Fruit fly (Drosophila melanogaster) whole organism, prepupa: ENCODE results near the gene Atet.
A peak's percentile ranks its signal among the peaks of the same experiment; 100 is the strongest.

Source experiments
- CG10669 ChIP-seq: fragments of 200-800 bp; sonication (Bioruptor generic); optimal IDR thresholded peaks from 3 replicates; lab custom pipeline; 2018; ENCODE audit warnings: missing biosample characterization, mild to moderate bottlenecking, missing genetic modification characterization, moderate library complexity
- CG4318 ChIP-seq: fragments of 200-800 bp; sonication (Bioruptor generic); optimal IDR thresholded peaks from 3 replicates; lab custom pipeline; 2017; ENCODE audit warnings: missing biosample characterization, mild to moderate bottlenecking, missing genetic modification characterization
- CG6276 ChIP-seq: fragments of 200-800 bp; sonication (Bioruptor generic); optimal IDR thresholded peaks from 2 replicates; lab custom pipeline; 2017; ENCODE audit warnings: missing biosample characterization, mild to moderate bottlenecking, missing genetic modification characterization
- Hr38 ChIP-seq: sonication (Bioruptor generic); optimal IDR thresholded peaks from 2 replicates; lab custom pipeline; 2016; ENCODE audit warnings: missing biosample characterization, missing genetic modification characterization
- Hr39 ChIP-seq: fragments of 200-800 bp; sonication (Bioruptor generic); optimal IDR thresholded peaks from 2 replicates; lab custom pipeline; 2016; ENCODE audit warnings: missing biosample characterization, missing genetic modification characterization
- Sox14 ChIP-seq: fragments of 200-800 bp; sonication (Bioruptor generic); optimal IDR thresholded peaks from 3 replicates; lab custom pipeline; 2016; ENCODE audit warnings: missing biosample characterization, missing genetic modification characterization
- achi ChIP-seq: fragments of 200-800 bp; sonication (Bioruptor generic); optimal IDR thresholded peaks from 3 replicates; lab custom pipeline; 2016; ENCODE audit warnings: missing biosample characterization, missing genetic modification characterization
- acj6 ChIP-seq: fragments of 200-800 bp; sonication (Bioruptor generic); optimal IDR thresholded peaks from 3 replicates; lab custom pipeline; 2016; ENCODE audit warnings: missing biosample characterization, missing genetic modification characterization
- fkh ChIP-seq: fragments of 200-800 bp; sonication (Bioruptor generic); optimal IDR thresholded peaks from 3 replicates; lab custom pipeline; 2017; ENCODE audit warnings: missing biosample characterization, mild to moderate bottlenecking, missing genetic modification characterization, moderate library complexity
- topi ChIP-seq: fragments of 200-800 bp; sonication (Bioruptor generic); optimal IDR thresholded peaks from 3 replicates; lab custom pipeline; 2016; ENCODE audit warnings: missing biosample characterization, missing genetic modification characterization
- vri ChIP-seq: fragments of 200-800 bp; sonication (Bioruptor generic); optimal IDR thresholded peaks from 3 replicates; lab custom pipeline; 2016; ENCODE audit warnings: missing biosample characterization, mild to moderate bottlenecking, missing genetic modification characterization

- TF ChIP-seq CG4318 (GFP tag; lab: Kevin White, UChicago) (peak; percentile 2), Sox14 (GFP tag; lab: Kevin White, UChicago) (peak; percentile 76), topi (GFP tag; lab: Kevin White, UChicago) (peak; percentile 68), achi (peak; percentile 70), Hr39 (GFP tag; lab: Kevin White, UChicago) (peak; percentile 58), CG6276 (GFP tag; lab: Kevin White, UChicago) (peak; percentile 67), CG10669 (GFP tag; lab: Kevin White, UChicago) (peak; percentile 27), vri (GFP tag; lab: Kevin White, UChicago) (peak; percentile 31), fkh (peak; percentile 4), Hr38 (GFP tag; lab: Kevin White, UChicago) (no peak), acj6 (GFP tag; lab: Kevin White, UChicago) (peak; percentile 60)
Observed at dm6 chr2L:4371516-4372136, 37.9 kb downstream of the Atet start.
